Fruit fly (Drosophila melanogaster): Measurements from ENCODE around the gene CG4287.

The CG4287 gene

DNA sequence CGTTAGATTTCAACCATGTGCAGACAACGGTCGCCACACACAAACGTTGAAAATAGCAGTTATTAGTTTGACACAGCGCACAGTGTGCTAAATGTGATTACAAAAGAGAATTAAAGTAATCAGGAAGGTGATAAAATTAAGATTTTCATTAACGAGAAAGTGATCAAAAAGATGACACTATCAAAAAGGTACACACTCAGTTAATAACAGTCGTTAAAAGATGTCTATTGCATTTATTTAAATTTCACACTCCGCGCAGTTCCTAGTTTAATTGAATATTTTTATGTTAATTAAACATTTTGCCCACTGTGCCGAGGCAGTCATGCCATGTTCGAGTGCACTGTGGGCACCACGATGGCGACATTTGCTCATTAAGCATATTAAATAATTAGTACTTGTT is 36.5 kb downstream of the CG4287 start (continued):
- TF ChIP-seq tgo (GFP tag; IDR thresholded peaks at IDR 0.05) (peak; percentile 50; the same call in 2 of the 3 replicates), HHEX (GFP tag; optimal IDR thresholded peaks at IDR 0.05) (peak; percentile 12), Hmr (GFP tag; optimal IDR thresholded peaks at IDR 0.05) (peak; percentile 6), Drgx (GFP tag; IDR thresholded peaks at IDR 0.05) (peak; percentile 74), inv (GFP tag; IDR thresholded peaks at IDR 0.05; ENCODE audit: partially characterized antibody) (no peak), CG9817 (tag; optimal IDR thresholded peaks at IDR 0.05) (peak; percentile 4), CG30403 (GFP tag; optimal IDR thresholded peaks at IDR 0.05) (peak; percentile 48), dpn (GFP tag; optimal IDR thresholded peaks at IDR 0.05) (peak in 1 of 2 experiments; percentile 37)

DNA sequence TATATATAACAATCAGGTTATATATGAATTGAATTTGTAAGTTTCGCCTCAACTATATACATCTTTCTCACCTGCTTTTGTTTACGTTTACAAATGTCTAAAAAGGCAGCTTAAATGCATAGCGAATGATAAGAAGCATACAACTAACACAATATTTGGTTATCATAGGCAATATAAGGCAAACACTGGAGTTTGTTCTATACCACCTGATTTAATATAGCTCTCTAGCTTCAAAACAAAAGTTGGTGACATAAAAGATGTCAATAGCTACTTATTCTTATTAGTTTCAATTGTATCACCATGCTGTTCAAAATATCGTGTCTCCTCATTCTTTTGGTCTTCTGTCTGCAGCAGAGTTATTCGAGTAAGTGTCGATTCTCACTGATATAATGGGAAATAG is 37.7 kb downstream of the CG4287 start:
- TF ChIP-seq CG15696 (tag; optimal IDR thresholded peaks at IDR 0.05) = no peak
- peak; percentile 65 for TF ChIP-seq Asciz (GFP tag; optimal IDR thresholded peaks at IDR 0.05)
- TF ChIP-seq ind (GFP tag; optimal IDR thresholded peaks at IDR 0.05) = no peak
- TF ChIP-seq mirr (GFP tag; optimal IDR thresholded peaks at IDR 0.05) = no peak
- TF ChIP-seq CG2875 (GFP tag; optimal IDR thresholded peaks at IDR 0.05) = peak; percentile 4
- no peak for TF ChIP-seq danr (GFP tag; IDR thresholded peaks at IDR 0.05)
- no peak for TF ChIP-seq amos (GFP tag; IDR thresholded peaks at IDR 0.05; ENCODE audit: partially characterized antibody)
- TF ChIP-seq Fer2 (tag; optimal IDR thresholded peaks at IDR 0.05) = no peak
- TF ChIP-seq en (GFP tag; optimal IDR thresholded peaks at IDR 0.05) = no peak
- TF ChIP-seq sd (tag; optimal IDR thresholded peaks at IDR 0.05) = no peak
- no peak for TF ChIP-seq twi (tag; optimal IDR thresholded peaks at IDR 0.05)
- no peak for TF ChIP-seq gcm2 (GFP tag; optimal IDR thresholded peaks at IDR 0.05)
- no peak for TF ChIP-seq abd-A (tag; optimal IDR thresholded peaks at IDR 0.05)
- TF ChIP-seq HLH3B (GFP tag; IDR thresholded peaks at IDR 0.05) = 0 out of 2 replicates have a peak, but pooled peaks have one; percentile 13
- no peak for TF ChIP-seq Dek (tag; optimal IDR thresholded peaks at IDR 0.05)
- no peak for TF ChIP-seq CG10147 (GFP tag; optimal IDR thresholded peaks at IDR 0.05)
- TF ChIP-seq ci (GFP tag; IDR thresholded peaks at IDR 0.05) = 0 out of 3 replicates have a peak, but pooled peaks have one; percentile 56
- peak; percentile 36 for TF ChIP-seq CG15514 (GFP tag; optimal IDR thresholded peaks at IDR 0.05)
- peak; percentile 32 for TF ChIP-seq caup (GFP tag; optimal IDR thresholded peaks at IDR 0.05; ENCODE audit: severe bottlenecking)
- peak; percentile 76 for TF ChIP-seq Med (GFP tag)
- peak; percentile 31 for TF ChIP-seq lab (GFP tag; optimal IDR thresholded peaks at IDR 0.05)
- no peak for TF ChIP-seq p53 (GFP tag; optimal IDR thresholded peaks at IDR 0.05)
- no peak for TF ChIP-seq tap (tag; optimal IDR thresholded peaks at IDR 0.05)
- TF ChIP-seq Hand (GFP tag; optimal IDR thresholded peaks at IDR 0.05) = no peak
- no peak for TF ChIP-seq CG11560 (tag; IDR thresholded peaks at IDR 0.05)
- TF ChIP-seq Sox102F (GFP tag; optimal IDR thresholded peaks at IDR 0.05) = peak; percentile 23
- peak; percentile 10 for TF ChIP-seq odd (GFP tag; optimal IDR thresholded peaks at IDR 0.05)
- TF ChIP-seq jigr1 (GFP tag; IDR thresholded peaks at IDR 0.05) = no peak
- TF ChIP-seq CG17359 (tag; optimal IDR thresholded peaks at IDR 0.05) = peak; percentile 36
- TF ChIP-seq lov (optimal IDR thresholded peaks at IDR 0.05) = no peak
- no peak for TF ChIP-seq lov (GFP tag; IDR thresholded peaks at IDR 0.05)
- TF ChIP-seq Hmx (GFP tag; optimal IDR thresholded peaks at IDR 0.05) = no peak
- no peak for TF ChIP-seq Trl (optimal IDR thresholded peaks at IDR 0.05)
- no peak for TF ChIP-seq Trl (GFP tag; optimal IDR thresholded peaks at IDR 0.05)
- no peak for TF ChIP-seq emc (GFP tag; optimal IDR thresholded peaks at IDR 0.05)
- peak; percentile 23 for TF ChIP-seq PHDP (tag; optimal IDR thresholded peaks at IDR 0.05)
- no peak for TF ChIP-seq Max (GFP tag; optimal IDR thresholded peaks at IDR 0.05)
- no peak for TF ChIP-seq Hr78 (GFP tag; optimal IDR thresholded peaks at IDR 0.05)
- TF ChIP-seq CG18262 (tag; optimal IDR thresholded peaks at IDR 0.05) = no peak
- TF ChIP-seq CG14441 (GFP tag; IDR thresholded peaks at IDR 0.05) = no peak
- no peak for TF ChIP-seq CG1529 (GFP tag; optimal IDR thresholded peaks at IDR 0.05)
- TF ChIP-seq sob (GFP tag; IDR thresholded peaks at IDR 0.05) = 0 out of 2 replicates have a peak, but pooled peaks have one; percentile 16
